Worm (Caenorhabditis elegans) whole organism, mixed stage, embryonic: ENCODE measurements around the gene ketn-1.

Source experiments
- bed-3 ChIP-seq: fragments of 200-800 bp; sonication (Bioruptor generic); optimal IDR thresholded peaks from 3 replicates; lab custom pipeline; 2018; ENCODE audit warnings: mild to moderate bottlenecking, missing genetic modification characterization, moderate library complexity, missing compliant biosample characterization
- blmp-1 ChIP-seq: fragments of 150-350 bp; optimal IDR thresholded peaks from 2 replicates; lab custom pipeline; 2014; ENCODE audit warnings: missing biosample characterization, missing genetic modification characterization
- ceh-39 ChIP-seq: fragments of 150-350 bp; optimal IDR thresholded peaks from 2 replicates; lab custom pipeline; 2014; ENCODE audit warnings: missing biosample characterization, missing genetic modification characterization
- ceh-43 ChIP-seq: fragments of 200-800 bp; sonication (Bioruptor generic); optimal IDR thresholded peaks from 2 replicates; lab custom pipeline; 2018; ENCODE audit warnings: mild to moderate bottlenecking, missing genetic modification characterization, moderate library complexity, missing compliant biosample characterization
- ceh-83 ChIP-seq: fragments of 200-800 bp; sonication (Bioruptor generic); optimal IDR thresholded peaks from 2 replicates; lab custom pipeline; 2018; ENCODE audit warnings: mild to moderate bottlenecking, missing genetic modification characterization, missing compliant biosample characterization
- ces-1 ChIP-seq: fragments of 150-350 bp; optimal IDR thresholded peaks from 2 replicates; lab custom pipeline; 2014; ENCODE audit warnings: missing biosample characterization, missing genetic modification reagents, missing genetic modification characterization
- cnd-1 ChIP-seq: fragments of 200-800 bp; sonication (Bioruptor generic); optimal IDR thresholded peaks from 2 replicates; lab custom pipeline; 2018; ENCODE audit warnings: mild to moderate bottlenecking, missing genetic modification characterization, missing compliant biosample characterization
- drap-1 ChIP-seq: fragments of 200-800 bp; sonication (Bioruptor generic); optimal IDR thresholded peaks from 3 replicates; lab custom pipeline; 2018; ENCODE audit warnings: mild to moderate bottlenecking, missing genetic modification characterization, missing compliant biosample characterization
- elt-1 ChIP-seq: sonication (generic microtip); optimal IDR thresholded peaks from 2 replicates; lab custom pipeline; 2017; ENCODE audit warnings: missing genetic modification characterization, mild to moderate bottlenecking, missing compliant biosample characterization, antibody characterized with exemption, moderate library complexity, borderline replicate concordance; ENCODE audit not compliant: insufficient read depth
- elt-3 ChIP-seq: fragments of 150-350 bp; optimal IDR thresholded peaks from 2 replicates; lab custom pipeline; 2014; ENCODE audit warnings: missing biosample characterization, missing genetic modification characterization
- flh-1 ChIP-seq: fragments of 200-800 bp; sonication (Bioruptor generic); optimal IDR thresholded peaks from 2 replicates; lab custom pipeline; 2018; ENCODE audit warnings: mild to moderate bottlenecking, missing genetic modification characterization, moderate library complexity, missing compliant biosample characterization
- ham-2 ChIP-seq: fragments of 200-800 bp; sonication (Bioruptor generic); optimal IDR thresholded peaks from 2 replicates; lab custom pipeline; 2018; ENCODE audit warnings: mild to moderate bottlenecking, missing genetic modification characterization, missing compliant biosample characterization
- hlh-1 ChIP-seq: fragments of 150-350 bp; optimal IDR thresholded peaks from 2 replicates; lab custom pipeline; 2014; ENCODE audit warnings: missing biosample characterization, missing genetic modification reagents, missing genetic modification characterization
- lin-13 ChIP-seq: fragments of 150-350 bp; optimal IDR thresholded peaks from 2 replicates; lab custom pipeline; 2014; ENCODE audit warnings: missing biosample characterization, missing genetic modification characterization
- lin-32 ChIP-seq: fragments of 200-800 bp; sonication (Bioruptor generic); optimal IDR thresholded peaks from 2 replicates; lab custom pipeline; 2018; ENCODE audit warnings: mild to moderate bottlenecking, missing genetic modification characterization, missing compliant biosample characterization
- lsy-2 ChIP-seq: fragments of 150-350 bp; optimal IDR thresholded peaks from 2 replicates; lab custom pipeline; 2014; ENCODE audit warnings: missing biosample characterization, missing genetic modification characterization
- mab-5 ChIP-seq: fragments of 150-350 bp; optimal IDR thresholded peaks from 2 replicates; lab custom pipeline; 2014; ENCODE audit warnings: missing biosample characterization, missing genetic modification characterization
- mep-1 ChIP-seq: fragments of 150-350 bp; optimal IDR thresholded peaks from 2 replicates; lab custom pipeline; 2017; ENCODE audit warnings: missing biosample characterization, missing genetic modification reagents, missing genetic modification characterization, inconsistent platforms
- mls-2 ChIP-seq: sonication (generic microtip); optimal IDR thresholded peaks from 2 replicates; lab custom pipeline; 2016; ENCODE audit warnings: mild to moderate bottlenecking, missing genetic modification characterization, moderate library complexity, missing compliant biosample characterization
- nhr-12 ChIP-seq: fragments of 150-350 bp; optimal IDR thresholded peaks from 2 replicates; lab custom pipeline; 2014; ENCODE audit warnings: missing biosample characterization, missing genetic modification characterization
- nhr-2 ChIP-seq: fragments of 150-350 bp; optimal IDR thresholded peaks from 2 replicates; lab custom pipeline; 2014; ENCODE audit warnings: missing biosample characterization, missing genetic modification characterization
- nhr-237 ChIP-seq: fragments of 150-350 bp; optimal IDR thresholded peaks from 2 replicates; lab custom pipeline; 2014; ENCODE audit warnings: missing biosample characterization, missing genetic modification characterization
- nhr-28 ChIP-seq: fragments of 150-350 bp; optimal IDR thresholded peaks from 2 replicates; lab custom pipeline; 2014; ENCODE audit warnings: missing biosample characterization, missing genetic modification characterization
- nhr-76 ChIP-seq: sonication (generic microtip); optimal IDR thresholded peaks from 2 replicates; lab custom pipeline; 2017; ENCODE audit warnings: missing biosample characterization, missing genetic modification characterization
- sem-2 ChIP-seq: fragments of 200-800 bp; sonication (Bioruptor generic); optimal IDR thresholded peaks from 2 replicates; lab custom pipeline; 2018; ENCODE audit warnings: mild to moderate bottlenecking, missing genetic modification characterization, missing compliant biosample characterization
- sptf-1 ChIP-seq: sonication (generic microtip); optimal IDR thresholded peaks from 2 replicates; lab custom pipeline; 2017; ENCODE audit warnings: mild to moderate bottlenecking, missing genetic modification characterization, moderate library complexity, missing compliant biosample characterization
- tbx-8 ChIP-seq: fragments of 200-800 bp; sonication (Bioruptor generic); optimal IDR thresholded peaks from 2 replicates; lab custom pipeline; 2018; ENCODE audit warnings: mild to moderate bottlenecking, missing genetic modification characterization, moderate library complexity, missing compliant biosample characterization
- unc-120 ChIP-seq: sonication (generic microtip); optimal IDR thresholded peaks from 2 replicates; lab custom pipeline; 2017; ENCODE audit warnings: missing genetic modification characterization, missing compliant biosample characterization; ENCODE audit not compliant: poor library complexity, severe bottlenecking
- unc-62 ChIP-seq: fragments of 150-350 bp; optimal IDR thresholded peaks from 2 replicates; lab custom pipeline; 2014; ENCODE audit warnings: missing biosample characterization, missing genetic modification reagents, missing genetic modification characterization
- zip-8 ChIP-seq: fragments of 150-350 bp; optimal IDR thresholded peaks from 2 replicates; lab custom pipeline; 2014; ENCODE audit warnings: missing biosample characterization, missing genetic modification characterization
- ztf-11 ChIP-seq: fragments of 150-350 bp; optimal IDR thresholded peaks from 2 replicates; lab custom pipeline; 2014; ENCODE audit warnings: missing biosample characterization, missing genetic modification characterization

Gene ketn-1

ce11 chrV:2765052-2765451 is 42.6 kb downstream of the ketn-1 start, which contains the start of gene dhs-14:
Gene dhs-14, minus strand, starts transcription at chrV:2765200.
- TF ChIP-seq hlh-1 (tag; lab: Kevin White, UChicago), result no peak
- no peak for TF ChIP-seq nhr-76 (tag; lab: Kevin White, UChicago)
- no peak for TF ChIP-seq nhr-12 (tag; lab: Kevin White, UChicago)
- TF ChIP-seq blmp-1 (tag; lab: Kevin White, UChicago), result no peak
- no peak for TF ChIP-seq nhr-2 (tag; lab: Kevin White, UChicago)
- TF ChIP-seq mep-1 (tag; lab: Kevin White, UChicago), result no peak
- no peak for TF ChIP-seq lin-32 (GFP tag; lab: Kevin White, UChicago)
- no peak for TF ChIP-seq ceh-83 (GFP tag; lab: Kevin White, UChicago)
- TF ChIP-seq ceh-39 (tag; lab: Kevin White, UChicago), result no peak
- TF ChIP-seq flh-1, result no peak
- TF ChIP-seq nhr-28 (tag; lab: Kevin White, UChicago), result no peak
- TF ChIP-seq tbx-8, result no peak
- no peak for TF ChIP-seq bed-3 (GFP tag; lab: Kevin White, UChicago)
- no peak for TF ChIP-seq cnd-1 (tag; lab: Kevin White, UChicago)
- TF ChIP-seq, all 35 proteins: peak for 0

ce11 chrV:2763105-2763504 is 44.6 kb downstream of the ketn-1 start, which contains the start of gene R05D8.7:
Gene R05D8.7, minus strand, starts transcription at chrV:2763208.
- TF ChIP-seq nhr-76 (tag; lab: Kevin White, UChicago) (no peak), flh-1 (no peak), drap-1 (GFP tag; lab: Kevin White, UChicago) (no peak), unc-120 (no peak), elt-3 (tag; lab: Kevin White, UChicago) (no peak), sem-2 (no peak), lin-32 (GFP tag; lab: Kevin White, UChicago) (no peak), ceh-83 (GFP tag; lab: Kevin White, UChicago) (no peak), nhr-12 (tag; lab: Kevin White, UChicago) (no peak), sptf-1 (tag; lab: Kevin White, UChicago) (no peak), nhr-237 (tag; lab: Kevin White, UChicago) (no peak), zip-8 (tag; lab: Kevin White, UChicago) (no peak), ham-2 (GFP tag; lab: Kevin White, UChicago) (no peak), mab-5 (tag; lab: Kevin White, UChicago) (no peak), ces-1 (GFP tag; lab: Kevin White, UChicago) (no peak), bed-3 (GFP tag; lab: Kevin White, UChicago) (no peak), elt-1 (tag; lab: Kevin White, UChicago) (no peak), ceh-39 (tag; lab: Kevin White, UChicago) (no peak)

- TF ChIP-seq ztf-11 (tag; lab: Kevin White, UChicago), result no peak
- no peak for TF ChIP-seq cnd-1 (tag; lab: Kevin White, UChicago)
- TF ChIP-seq mab-5 (tag; lab: Kevin White, UChicago), result no peak
- no peak for TF ChIP-seq lin-32 (GFP tag; lab: Kevin White, UChicago)
- no peak for TF ChIP-seq elt-1 (tag; lab: Kevin White, UChicago)
- no peak for TF ChIP-seq mls-2 (tag; lab: Kevin White, UChicago)
- no peak for TF ChIP-seq lsy-2
- TF ChIP-seq hlh-1 (tag; lab: Kevin White, UChicago), result no peak
- no peak for TF ChIP-seq nhr-76 (tag; lab: Kevin White, UChicago)
- TF ChIP-seq ceh-83 (GFP tag; lab: Kevin White, UChicago), result no peak
- no peak for TF ChIP-seq nhr-28 (tag; lab: Kevin White, UChicago)
- no peak for TF ChIP-seq ceh-43 (GFP tag; lab: Kevin White, UChicago)
Observed at ce11 chrV:2761470-2761869, 46.2 kb downstream of the ketn-1 start.

ce11 chrV:2759456-2759855 is 48.2 kb downstream of the ketn-1 start, which contains the start of gene srg-58:
Gene srg-58, minus strand, starts transcription at chrV:2759556.
- TF ChIP-seq lin-13 (tag; lab: Kevin White, UChicago), result no peak
- no peak for TF ChIP-seq ceh-39 (tag; lab: Kevin White, UChicago)
- no peak for TF ChIP-seq lsy-2
- TF ChIP-seq mab-5 (tag; lab: Kevin White, UChicago), result no peak
- no peak for TF ChIP-seq nhr-12 (tag; lab: Kevin White, UChicago)
- TF ChIP-seq nhr-28 (tag; lab: Kevin White, UChicago), result no peak

- TF ChIP-seq unc-62 (no peak), ham-2 (GFP tag; lab: Kevin White, UChicago) (no peak), ceh-83 (GFP tag; lab: Kevin White, UChicago) (no peak), blmp-1 (tag; lab: Kevin White, UChicago) (no peak), ceh-43 (GFP tag; lab: Kevin White, UChicago) (no peak), elt-1 (tag; lab: Kevin White, UChicago) (no peak), nhr-12 (tag; lab: Kevin White, UChicago) (no peak), sem-2 (no peak), nhr-28 (tag; lab: Kevin White, UChicago) (no peak), mep-1 (tag; lab: Kevin White, UChicago) (no peak), hlh-1 (tag; lab: Kevin White, UChicago) (no peak), lin-13 (tag; lab: Kevin White, UChicago) (no peak), nhr-2 (tag; lab: Kevin White, UChicago) (no peak), ztf-11 (tag; lab: Kevin White, UChicago) (no peak), nhr-76 (tag; lab: Kevin White, UChicago) (no peak)
Observed at ce11 chrV:2758437-2758836, 49.2 kb downstream of the ketn-1 start.
